Fruit fly (Drosophila melanogaster) whole organism, embryonic: ENCODE measurements around the gene Der-2.

Experiments used
- Atf-2 ChIP-seq: fragments of 200-800 bp; sonication (Bioruptor generic); optimal IDR thresholded peaks from 2 replicates; lab custom pipeline; 2016; ENCODE audit warnings: missing biosample characterization, missing genetic modification characterization
- CG11398 ChIP-seq: fragments of 200-800 bp; sonication (Bioruptor generic); optimal IDR thresholded peaks from 2 replicates; lab custom pipeline; 2016; ENCODE audit warnings: missing biosample characterization, missing genetic modification characterization
- CG12744 ChIP-seq: fragments of 200-800 bp; sonication (Bioruptor generic); optimal IDR thresholded peaks from 2 replicates; lab custom pipeline; 2016; ENCODE audit warnings: missing biosample characterization, missing genetic modification characterization
- CG2116 ChIP-seq: fragments of 200-800 bp; sonication (Bioruptor generic); optimal IDR thresholded peaks from 3 replicates; lab custom pipeline; 2018; ENCODE audit warnings: missing biosample characterization, mild to moderate bottlenecking, missing genetic modification characterization
- D19B ChIP-seq: fragments of 200-800 bp; sonication (Bioruptor generic); optimal IDR thresholded peaks from 2 replicates; lab custom pipeline; 2017; ENCODE audit warnings: missing biosample characterization, mild to moderate bottlenecking, missing genetic modification characterization
- ab ChIP-seq: fragments of 200-800 bp; sonication (Bioruptor generic); optimal IDR thresholded peaks from 2 replicates; lab custom pipeline; 2016; ENCODE audit warnings: missing biosample characterization, missing genetic modification characterization
- p53 ChIP-seq: fragments of 200-800 bp; sonication (Bioruptor generic); optimal IDR thresholded peaks from 2 replicates; lab custom pipeline; 2016; ENCODE audit warnings: missing biosample characterization, missing genetic modification characterization
- scrt ChIP-seq: fragments of 200-800 bp; sonication (Bioruptor generic); optimal IDR thresholded peaks from 2 replicates; lab custom pipeline; 2018; ENCODE audit warnings: missing biosample characterization, mild to moderate bottlenecking, missing genetic modification characterization, moderate library complexity

dm6 chr3R:16502595-16503305, 18.7 kb upstream of the Der-2 start, which contains the start of gene CG42342:
- TF ChIP-seq D19B (no peak), CG11398 (no peak), scrt (no peak), ab (GFP tag; lab: Kevin White, UChicago) (no peak), p53 (GFP tag; lab: Kevin White, UChicago) (no peak), CG2116 (GFP tag; lab: Kevin White, UChicago) (no peak), CG12744 (GFP tag; lab: Kevin White, UChicago) (no peak), Atf-2 (GFP tag; lab: Kevin White, UChicago) (no peak)
